Fruit fly (Drosophila melanogaster): ENCODE data around the gene Sec23.
A peak's percentile ranks its signal among the peaks of the same experiment; 100 is the strongest.

Gene Sec23

dm6 chr3R:5658984-5659802 is 10.3 kb downstream of the Sec23 start:
- TF ChIP-seq noc (tag; optimal IDR thresholded peaks at IDR 0.05): no peak

- no peak for TF ChIP-seq noc (tag; optimal IDR thresholded peaks at IDR 0.05)
Measured at dm6 chr3R:5659829-5660197, 10.9 kb downstream of the Sec23 start, which contains the start of gene CG2182. Gene CG2182 (minus strand): TSS chr3R:5659912.

dm6 chr3R:5660198-5660893 is 11.5 kb downstream of the Sec23 start, which contains the start of gene Wdr33:
Gene Wdr33 (plus strand): TSS chr3R:5660635.
- TF ChIP-seq noc (tag; optimal IDR thresholded peaks at IDR 0.05): no peak

- peak; percentile 90 for TF ChIP-seq noc (tag; optimal IDR thresholded peaks at IDR 0.05)
Measured at dm6 chr3R:5668928-5669739, 20.3 kb downstream of the Sec23 start, which contains the start of the genes Xe7 and Atg17. Gene Xe7 (minus strand): TSS chr3R:5669334. Gene Atg17 (plus strand): TSS chr3R:5669713.

dm6 chr3R:5669740-5670659 is 21.1 kb downstream of the Sec23 start:
- peak; percentile 8 for TF ChIP-seq noc (tag; optimal IDR thresholded peaks at IDR 0.05)

dm6 chr3R:5670660-5671264 is 21.9 kb downstream of the Sec23 start:
- no peak for TF ChIP-seq noc (tag; optimal IDR thresholded peaks at IDR 0.05)

dm6 chr3R:5671265-5671663 is 22.4 kb downstream of the Sec23 start:
- no peak for TF ChIP-seq noc (tag; optimal IDR thresholded peaks at IDR 0.05)

dm6 chr3R:5671795-5672657 is 23.2 kb downstream of the Sec23 start:
- no peak for TF ChIP-seq noc (tag; optimal IDR thresholded peaks at IDR 0.05)

dm6 chr3R:5672658-5673217 is 23.9 kb downstream of the Sec23 start:
- peak; percentile 84 for TF ChIP-seq noc (tag; optimal IDR thresholded peaks at IDR 0.05)

- TF ChIP-seq noc (tag; optimal IDR thresholded peaks at IDR 0.05): no peak
Measured at dm6 chr3R:5682238-5682637, 33.4 kb downstream of the Sec23 start.

dm6 chr3R:5682921-5683748 is 34.3 kb downstream of the Sec23 start:
- no peak for TF ChIP-seq noc (tag; optimal IDR thresholded peaks at IDR 0.05)

dm6 chr3R:5684550-5685118 is 35.8 kb downstream of the Sec23 start:
- TF ChIP-seq noc (tag; optimal IDR thresholded peaks at IDR 0.05): no peak
